Fruit fly (Drosophila melanogaster) whole organism, embryonic: ENCODE results near the gene galene.

Source experiments
- BEAF-32 ChIP-seq: fragments of 200-800 bp; sonication (Bioruptor generic); optimal IDR thresholded peaks from 3 replicates; lab custom pipeline; 2017; ENCODE audit warnings: missing biosample characterization, missing genetic modification characterization, mild to moderate bottlenecking, moderate library complexity, missing genetic modification reagents
- CG12744 ChIP-seq: fragments of 200-800 bp; sonication (Bioruptor generic); optimal IDR thresholded peaks from 2 replicates; lab custom pipeline; 2016; ENCODE audit warnings: missing biosample characterization, missing genetic modification characterization
- CG13287 ChIP-seq: fragments of 200-800 bp; sonication (Bioruptor generic); IDR thresholded peaks from 2 replicates; pipeline ENCODE4 v1.3.6; 2022; ENCODE audit warnings: missing biosample characterization, missing genetic modification characterization; ENCODE audit not compliant: partially characterized antibody
- CG13894 ChIP-seq: fragments of 200-800 bp; sonication (Bioruptor generic); optimal IDR thresholded peaks from 3 replicates; lab custom pipeline; 2018; ENCODE audit warnings: missing biosample characterization, mild to moderate bottlenecking, missing genetic modification characterization, moderate library complexity
- CG14667 ChIP-seq: fragments of 200-800 bp; sonication (Bioruptor generic); IDR thresholded peaks from 2 replicates; pipeline ENCODE4 v1.3.6; 2022; ENCODE audit warnings: missing biosample characterization, missing genetic modification characterization
- CG14965 ChIP-seq: fragments of 200-800 bp; sonication (Bioruptor generic); optimal IDR thresholded peaks from 2 replicates; lab custom pipeline; 2016; ENCODE audit warnings: missing biosample characterization, missing genetic modification characterization, borderline replicate concordance
- CG1602 ChIP-seq: fragments of 200-800 bp; sonication (Bioruptor generic); optimal IDR thresholded peaks from 3 replicates; lab custom pipeline; 2016; ENCODE audit warnings: missing biosample characterization, missing genetic modification characterization
- CG17385 ChIP-seq: fragments of 200-800 bp; sonication (Bioruptor generic); optimal IDR thresholded peaks from 3 replicates; lab custom pipeline; 2018; ENCODE audit warnings: missing biosample characterization, mild to moderate bottlenecking, missing genetic modification characterization
- CG18262 ChIP-seq: fragments of 200-800 bp; optimal IDR thresholded peaks from 3 replicates; lab custom pipeline; 2019; ENCODE audit warnings: missing biosample characterization, mild to moderate bottlenecking, missing genetic modification characterization, moderate library complexity
- CG31365 ChIP-seq: fragments of 200-800 bp; sonication (Bioruptor generic); optimal IDR thresholded peaks from 2 replicates; lab custom pipeline; 2018; ENCODE audit warnings: missing biosample characterization, mild to moderate bottlenecking, missing genetic modification characterization
- CG33557 ChIP-seq: fragments of 200-800 bp; sonication (Bioruptor generic); optimal IDR thresholded peaks from 2 replicates; lab custom pipeline; 2019; ENCODE audit warnings: missing biosample characterization, mild to moderate bottlenecking, missing genetic modification characterization, moderate library complexity
- CG6175 ChIP-seq: fragments of 200-800 bp; sonication (Bioruptor generic); IDR thresholded peaks from 3 replicates; pipeline ENCODE4 v1.3.6; 2022; ENCODE audit warnings: missing biosample characterization, missing genetic modification characterization
- CG6813 ChIP-seq: fragments of 200-800 bp; sonication (Bioruptor generic); optimal IDR thresholded peaks from 2 replicates; lab custom pipeline; 2017; ENCODE audit warnings: missing biosample characterization, missing genetic modification characterization, mild to moderate bottlenecking, moderate library complexity, missing genetic modification reagents
- CG7839 ChIP-seq: fragments of 200-800 bp; sonication (Bioruptor generic); optimal IDR thresholded peaks from 3 replicates; lab custom pipeline; 2018; ENCODE audit warnings: missing biosample characterization, mild to moderate bottlenecking, missing genetic modification characterization, moderate library complexity
- CG8281 ChIP-seq: fragments of 200-800 bp; sonication (Bioruptor generic); optimal IDR thresholded peaks from 2 replicates; lab custom pipeline; 2018; ENCODE audit warnings: missing biosample characterization, mild to moderate bottlenecking, missing genetic modification characterization, moderate library complexity
- Dfd ChIP-seq, 2 experiments: fragments of >200 bp; optimal IDR thresholded peaks; 2 replicates each; lab custom pipeline; 2017; ENCODE audit warnings: missing biosample characterization in 2 of 2, missing genetic modification characterization in 2 of 2
- E2f1 ChIP-seq: fragments of 200-800 bp; sonication (Bioruptor generic); IDR thresholded peaks from 2 replicates; pipeline ENCODE4 v1.3.6; 2022; ENCODE audit warnings: missing biosample characterization, missing genetic modification characterization
- Ets97D ChIP-seq: fragments of 200-800 bp; sonication (Bioruptor generic); optimal IDR thresholded peaks from 3 replicates; lab custom pipeline; 2016; ENCODE audit warnings: missing biosample characterization, missing genetic modification characterization
- Gsc ChIP-seq: fragments of 200-800 bp; sonication (Bioruptor generic); IDR thresholded peaks from 2 replicates; pipeline ENCODE4 v1.3.6; 2022; ENCODE audit warnings: missing biosample characterization, missing genetic modification characterization
- Hmx ChIP-seq: fragments of 200-800 bp; sonication (Bioruptor generic); optimal IDR thresholded peaks from 2 replicates; lab custom pipeline; 2016; ENCODE audit warnings: missing biosample characterization, missing genetic modification characterization
- Mad ChIP-seq: fragments of 200-800 bp; sonication (Bioruptor generic); optimal IDR thresholded peaks from 2 replicates; lab custom pipeline; 2016; ENCODE audit warnings: missing biosample characterization, missing genetic modification characterization
- Max ChIP-seq: fragments of 200-800 bp; sonication (Bioruptor generic); optimal IDR thresholded peaks from 2 replicates; lab custom pipeline; 2016; ENCODE audit warnings: missing biosample characterization, mild to moderate bottlenecking, missing genetic modification characterization
- Sry-β ChIP-seq: fragments of 200-800 bp; sonication (Bioruptor generic); optimal IDR thresholded peaks from 2 replicates; lab custom pipeline; 2018; ENCODE audit warnings: missing biosample characterization, mild to moderate bottlenecking, missing genetic modification characterization, moderate library complexity
- Trl ChIP-seq, 3 experiments: fragments of >200 bp in 2 of 3; fragments of 200-800 bp in 1 of 3; sonication (Bioruptor generic) in 1 of 3; optimal IDR thresholded peaks; 2 replicates in 1 of 3; 3 replicates in 2 of 3; lab custom pipeline; 2016 to 2017; ENCODE audit warnings: missing biosample characterization in 1 of 3, missing genetic modification characterization in 1 of 3
- ap ChIP-seq: fragments of 200-800 bp; sonication (Bioruptor generic); IDR thresholded peaks from 2 replicates; pipeline ENCODE4 v1.3.6; 2022; ENCODE audit warnings: missing biosample characterization, missing genetic modification characterization
- ara ChIP-seq: fragments of 200-800 bp; sonication (Bioruptor generic); IDR thresholded peaks from 2 replicates; pipeline ENCODE4 v1.3.6; 2022; ENCODE audit warnings: missing biosample characterization, missing genetic modification characterization
- ase ChIP-seq: fragments of 200-800 bp; sonication (Bioruptor generic); IDR thresholded peaks from 3 replicates; pipeline ENCODE4 v1.3.6; 2022; ENCODE audit warnings: missing biosample characterization, missing genetic modification characterization
- chif ChIP-seq, 2 experiments: fragments of 200-800 bp; sonication (Bioruptor generic); optimal IDR thresholded peaks; 3 replicates each; lab custom pipeline; 2016; ENCODE audit warnings: missing biosample characterization in 2 of 2, missing genetic modification characterization in 2 of 2
- chinmo ChIP-seq: fragments of 200-800 bp; sonication (Bioruptor generic); IDR thresholded peaks from 4 replicates; pipeline ENCODE4 v1.3.6; 2022; ENCODE audit warnings: missing biosample characterization, missing genetic modification characterization; ENCODE audit not compliant: partially characterized antibody
- fd64A ChIP-seq: fragments of 200-800 bp; sonication (Bioruptor generic); optimal IDR thresholded peaks from 3 replicates; lab custom pipeline; 2018; ENCODE audit warnings: missing biosample characterization, mild to moderate bottlenecking, missing genetic modification characterization
- ftz-f1 ChIP-seq: fragments of 200-800 bp; sonication (Bioruptor generic); optimal IDR thresholded peaks from 2 replicates; lab custom pipeline; 2016; ENCODE audit warnings: missing biosample characterization, missing genetic modification characterization
- gcm ChIP-seq: fragments of 200-800 bp; sonication (Bioruptor generic); optimal IDR thresholded peaks from 2 replicates; lab custom pipeline; 2019; ENCODE audit warnings: missing biosample characterization, mild to moderate bottlenecking, missing genetic modification characterization, moderate library complexity
- gcm2 ChIP-seq: fragments of 200-800 bp; sonication (Bioruptor generic); optimal IDR thresholded peaks from 2 replicates; lab custom pipeline; 2016; ENCODE audit warnings: missing biosample characterization, missing genetic modification characterization
- gem ChIP-seq: fragments of 200-800 bp; sonication (Bioruptor generic); optimal IDR thresholded peaks from 2 replicates; lab custom pipeline; 2019; ENCODE audit warnings: missing biosample characterization, mild to moderate bottlenecking, missing genetic modification characterization, moderate library complexity
- hth ChIP-seq: fragments of >200 bp; optimal IDR thresholded peaks from 2 replicates; lab custom pipeline; 2017; ENCODE audit warnings: inconsistent platforms
- jigr1 ChIP-seq: fragments of 200-800 bp; sonication (Bioruptor generic); IDR thresholded peaks from 3 replicates; pipeline ENCODE4 v1.3.6; 2022; ENCODE audit warnings: missing biosample characterization, missing genetic modification characterization
- kni ChIP-seq: fragments of 200-800 bp; sonication (Bioruptor generic); optimal IDR thresholded peaks from 3 replicates; lab custom pipeline; 2017; ENCODE audit warnings: mild to moderate bottlenecking, missing biosample characterization, missing genetic modification reagents, missing genetic modification characterization
- nau ChIP-seq: fragments of 200-800 bp; sonication (Bioruptor generic); optimal IDR thresholded peaks from 3 replicates; lab custom pipeline; 2017; ENCODE audit warnings: missing biosample characterization, mild to moderate bottlenecking, missing genetic modification characterization, missing genetic modification reagents
- pb ChIP-seq: fragments of 200-800 bp; sonication (Bioruptor generic); optimal IDR thresholded peaks from 3 replicates; lab custom pipeline; 2016; ENCODE audit warnings: missing biosample characterization, missing genetic modification characterization
- pfk ChIP-seq: fragments of 200-800 bp; sonication (Bioruptor generic); optimal IDR thresholded peaks from 2 replicates; lab custom pipeline; 2018; ENCODE audit warnings: missing biosample characterization, mild to moderate bottlenecking, missing genetic modification characterization, moderate library complexity
- pho ChIP-seq: fragments of 200-800 bp; sonication (Bioruptor generic); optimal IDR thresholded peaks from 2 replicates; lab custom pipeline; 2016; ENCODE audit warnings: missing biosample characterization, missing genetic modification characterization
- rib ChIP-seq: fragments of 200-800 bp; sonication (Bioruptor generic); IDR thresholded peaks from 2 replicates; pipeline ENCODE4 v1.3.6; 2022; ENCODE audit warnings: missing biosample characterization, missing genetic modification characterization
- seq ChIP-seq: fragments of 200-800 bp; sonication (Bioruptor generic); IDR thresholded peaks from 2 replicates; pipeline ENCODE4 v1.3.6; 2022; ENCODE audit warnings: missing biosample characterization, missing genetic modification characterization
- tx ChIP-seq: fragments of 200-800 bp; sonication (Bioruptor generic); optimal IDR thresholded peaks from 2 replicates; lab custom pipeline; 2016; ENCODE audit warnings: missing biosample characterization, missing genetic modification characterization
- z ChIP-seq: fragments of 200-800 bp; sonication (Bioruptor generic); IDR thresholded peaks from 3 replicates; pipeline ENCODE4 v1.3.6; 2022; ENCODE audit warnings: missing biosample characterization, missing genetic modification characterization

The galene gene

DNA sequence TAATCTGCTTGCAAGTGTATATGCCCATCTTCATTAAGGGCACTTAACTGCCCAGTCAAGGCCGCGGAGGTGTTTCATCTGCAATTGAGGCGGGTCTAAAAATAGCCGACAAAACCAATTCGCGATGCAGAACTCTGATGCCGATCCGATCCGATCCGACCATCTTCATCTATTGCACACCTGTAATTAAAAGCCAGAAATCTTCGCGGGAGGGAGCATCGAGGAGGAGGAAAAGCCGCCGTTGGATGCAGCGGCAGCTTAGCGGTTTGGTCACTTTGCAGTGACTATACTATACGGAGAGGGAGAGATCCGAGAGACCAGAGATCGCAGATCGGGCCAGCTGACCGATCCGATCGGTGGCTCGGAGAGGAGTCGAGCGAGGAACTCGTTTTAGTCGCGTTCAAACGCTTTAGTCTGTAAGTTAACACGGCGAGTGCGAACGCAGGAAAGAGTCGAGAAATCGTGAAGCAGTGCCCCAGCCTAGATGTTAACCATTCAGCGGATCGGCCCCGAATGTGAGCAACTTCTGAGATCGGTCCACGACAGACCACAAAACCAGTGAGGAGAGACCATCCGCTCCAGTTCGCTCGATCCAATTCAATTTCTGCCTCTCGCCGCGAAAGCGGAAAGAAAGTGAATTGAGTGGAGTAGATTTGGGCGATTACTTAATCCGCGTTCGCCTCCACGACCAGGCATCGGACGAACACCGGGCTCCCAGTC lies 20.7 kb downstream of the galene start, which contains the start of gene tfc (continued):
- TF ChIP-seq Dfd (GFP tag; optimal IDR thresholded peaks at IDR 0.05; lab: Kevin White, UChicago) (no peak), Gsc (GFP tag; lab: Robert Waterston, UW) (no peak), CG33557 (no peak), jigr1 (GFP tag; lab: Robert Waterston, UW) (no peak), CG7839 (tag; lab: Kevin White, UChicago) (no peak), pfk (GFP tag; lab: Kevin White, UChicago) (no peak), Trl (optimal IDR thresholded peaks at IDR 0.05; lab: Kevin White, UChicago) (peak; percentile 11 to 22), Trl (GFP tag; optimal IDR thresholded peaks at IDR 0.05; lab: Kevin White, UChicago) (no peak), E2f1 (GFP tag; lab: Robert Waterston, UW) (no peak), Mad (GFP tag; lab: Kevin White, UChicago) (no peak), tx (GFP tag; lab: Kevin White, UChicago) (no peak), BEAF-32 (GFP tag; lab: Kevin White, UChicago) (no peak), CG18262 (tag; lab: Kevin White, UChicago) (no peak), seq (no peak), CG12744 (GFP tag; lab: Kevin White, UChicago) (no peak), rib (GFP tag; lab: Robert Waterston, UW) (no peak), CG6175 (GFP tag; lab: Robert Waterston, UW) (no peak), Max (GFP tag; lab: Kevin White, UChicago) (no peak), chinmo (GFP tag; lab: Robert Waterston, UW) (peak; percentile 86; the same call in 2 of the 4 replicates), fd64A (no peak), Sry-β (GFP tag; lab: Kevin White, UChicago) (no peak), ase (no peak), CG6813 (GFP tag; lab: Kevin White, UChicago) (no peak), CG31365 (no peak), z (GFP tag; lab: Robert Waterston, UW) (peak; percentile 81; the same call in 2 of the 3 replicates), kni (GFP tag; lab: Kevin White, UChicago) (peak; percentile 65), chif (GFP tag; optimal IDR thresholded peaks at IDR 0.05; lab: Kevin White, UChicago) (no peak), gcm2 (no peak), ftz-f1 (GFP tag; lab: Kevin White, UChicago) (no peak), CG13894 (no peak), pb (GFP tag; lab: Kevin White, UChicago) (no peak), CG1602 (no peak), hth (no peak), gem (tag; lab: Kevin White, UChicago) (no peak), CG13287 (GFP tag; lab: Robert Waterston, UW) (0 out of 2 replicates have a peak, but pooled peaks have one; percentile 20), CG8281 (tag; lab: Kevin White, UChicago) (no peak), Hmx (GFP tag; lab: Kevin White, UChicago) (no peak), CG14965 (no peak), nau (no peak), ara (GFP tag; lab: Robert Waterston, UW) (no peak), pho (no peak), ap (GFP tag; lab: Robert Waterston, UW) (no peak), CG17385 (GFP tag; lab: Kevin White, UChicago) (no peak), gcm (GFP tag; lab: Kevin White, UChicago) (no peak), Ets97D (GFP tag; lab: Kevin White, UChicago) (no peak), CG14667 (GFP tag; lab: Robert Waterston, UW) (no peak)
